Fruit fly (Drosophila melanogaster) S2 (cell line): ENCODE results near the gene CG7332.

ENCODE experiments used
- CG8478 ChIP-seq: fragments of >200 bp; optimal IDR thresholded peaks from 2 replicates; lab custom pipeline; 2018
- CTCF ChIP-seq, 2 experiments: fragments of >200 bp; optimal IDR thresholded peaks; 2 replicates each; lab custom pipeline; 2018

- no peak for TF ChIP-seq CG8478 (lab: Kevin White, UChicago)
- no peak for TF ChIP-seq CTCF (optimal IDR thresholded peaks at IDR 0.05; lab: Kevin White, UChicago)
Measured at dm6 chrX:18926372-18927200, 42.3 kb downstream of the CG7332 start.
